Fruit fly (Drosophila melanogaster) whole organism: ENCODE results near the gene CG2930.

Source experiments
- CG8478 ChIP-seq: fragments of >200 bp; optimal IDR thresholded peaks from 2 replicates; lab custom pipeline; 2018; ENCODE audit warnings: inconsistent platforms
- Dll ChIP-seq: fragments of >200 bp; optimal IDR thresholded peaks from 2 replicates; lab custom pipeline; 2017
- EcR ChIP-seq, 2 experiments: fragments of >200 bp; optimal IDR thresholded peaks; 2 replicates each; lab custom pipeline; 2017; ENCODE audit warnings: missing biosample characterization in 2 of 2, missing genetic modification characterization in 2 of 2, missing genetic modification reagents in 2 of 2
- pan ChIP-seq: fragments of >200 bp; optimal IDR thresholded peaks from 2 replicates; lab custom pipeline; 2017
- psq ChIP-seq: fragments of >200 bp; optimal IDR thresholded peaks from 2 replicates; lab custom pipeline; 2017
- usp ChIP-seq: fragments of >200 bp; optimal IDR thresholded peaks from 2 replicates; lab custom pipeline; 2017; ENCODE audit warnings: missing biosample characterization, missing genetic modification characterization, mixed read lengths

dm6 chrX:3901926-3902325 lies 33.2 kb downstream of the CG2930 start:
- TF ChIP-seq pan (lab: Kevin White, UChicago) = no peak
- TF ChIP-seq EcR (GFP tag; optimal IDR thresholded peaks at IDR 0.05; lab: Kevin White, UChicago) = no peak
- no peak for TF ChIP-seq Dll (lab: Kevin White, UChicago)
- TF ChIP-seq usp (GFP tag; lab: Kevin White, UChicago) = no peak
- TF ChIP-seq psq (lab: Kevin White, UChicago) = no peak
- TF ChIP-seq CG8478 = no peak
